Worm (Caenorhabditis elegans): Measurements from ENCODE around the gene T16G12.13.

ce11 chrIII:10083242-10083641, 22.6 kb downstream of the T16G12.13 start, which contains the start of gene T16H12.3:
- TF ChIP-seq dmd-4 (tag; optimal IDR thresholded peaks at IDR 0.05; ENCODE audit: borderline replicate concordance) (no peak), lin-11 (tag; optimal IDR thresholded peaks at IDR 0.05) (no peak), C38D4.7 (GFP tag; optimal IDR thresholded peaks at IDR 0.05) (no peak)

Data from whole organism, late embryonic.